Worm (Caenorhabditis elegans) whole organism, young adult: Measurements from ENCODE around the gene clec-187.

ENCODE experiments used
- cebp-1 ChIP-seq, 2 experiments: fragments of 200-800 bp in 1 of 2; sonication (Bioruptor generic) in 1 of 2; sonication (generic microtip) in 1 of 2; IDR thresholded peaks in 1 of 2; optimal IDR thresholded peaks in 1 of 2; 2 replicates each; pipeline versions ENCODE4 v1.3.6 to Lab custom; 2017 to 2022; ENCODE audit warnings: missing compliant biosample characterization in 2 of 2, missing genetic modification characterization in 2 of 2, mild to moderate bottlenecking in 1 of 2, missing genetic modification reagents in 1 of 2, moderate library complexity in 1 of 2
- ceh-91 ChIP-seq: fragments of 200-800 bp; sonication (Bioruptor generic); IDR thresholded peaks from 2 replicates; pipeline ENCODE4 v1.3.6; 2022; ENCODE audit warnings: missing genetic modification reagents, missing genetic modification characterization, missing compliant biosample characterization
- fkh-3 ChIP-seq: sonication (generic microtip); optimal IDR thresholded peaks from 2 replicates; lab custom pipeline; 2016; ENCODE audit warnings: mild to moderate bottlenecking, missing genetic modification characterization, missing compliant biosample characterization
- pbrm-1 ChIP-seq: fragments of 200-800 bp; sonication (Bioruptor generic); IDR thresholded peaks from 2 replicates; pipeline ENCODE4 v1.3.6; 2022; ENCODE audit warnings: missing genetic modification reagents, missing genetic modification characterization, missing compliant biosample characterization
- pha-4 ChIP-seq: fragments of 150-350 bp; sonication (generic microtip); optimal IDR thresholded peaks from 2 replicates; lab custom pipeline; 2014; ENCODE audit warnings: missing biosample characterization, missing genetic modification reagents, missing genetic modification characterization

DNA sequence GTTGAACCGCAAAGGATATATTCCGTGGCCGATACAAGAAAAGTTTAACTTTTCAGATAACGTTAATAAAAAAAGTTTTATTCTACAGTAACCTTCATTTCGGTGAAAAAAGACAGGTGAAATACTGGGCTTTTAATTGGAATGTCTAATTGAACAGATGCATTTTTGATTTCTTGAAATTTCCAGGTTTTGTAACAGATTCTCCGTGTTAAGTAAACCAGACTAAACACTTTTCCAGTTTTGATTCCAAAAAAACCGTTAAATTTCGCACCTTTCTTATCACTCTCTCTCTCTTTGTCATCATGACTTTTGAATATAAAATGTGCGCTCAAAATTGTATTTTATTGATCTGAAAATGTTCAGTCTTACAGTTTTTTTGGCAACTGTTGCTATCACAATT lies 47.0 kb upstream of the clec-187 start, which contains the start of gene C32H11.3:
- TF ChIP-seq ceh-91 (GFP tag; lab: Robert Waterston, UW), result no peak
- no peak for TF ChIP-seq cebp-1 (GFP tag; IDR thresholded peaks at IDR 0.05; lab: Robert Waterston, UW)
- no peak for TF ChIP-seq cebp-1 (tag; optimal IDR thresholded peaks at IDR 0.05; lab: Kevin White, UChicago)
- no peak for TF ChIP-seq fkh-3
- TF ChIP-seq pha-4, result no peak
- TF ChIP-seq pbrm-1 (GFP tag; lab: Robert Waterston, UW), result no peak
